Worm (Caenorhabditis elegans) whole organism, late embryonic: ENCODE data around the gene nhr-94.

ENCODE experiments used
- ceh-9 ChIP-seq: sonication (generic microtip); optimal IDR thresholded peaks from 2 replicates; lab custom pipeline; 2016; ENCODE audit warnings: mild to moderate bottlenecking, missing genetic modification characterization, inconsistent platforms, missing compliant biosample characterization
- hlh-30 ChIP-seq: sonication (generic microtip); optimal IDR thresholded peaks from 2 replicates; lab custom pipeline; 2017; ENCODE audit warnings: antibody characterized with exemption, missing genetic modification characterization, missing compliant biosample characterization; ENCODE audit not compliant: insufficient read depth
- odd-2 ChIP-seq: sonication (generic microtip); optimal IDR thresholded peaks from 2 replicates; lab custom pipeline; 2017; ENCODE audit warnings: antibody characterized with exemption, mild to moderate bottlenecking, missing genetic modification characterization, missing compliant biosample characterization
- pha-4 ChIP-seq: fragments of 150-350 bp; optimal IDR thresholded peaks from 2 replicates; lab custom pipeline; 2018; ENCODE audit warnings: missing biosample characterization, missing genetic modification reagents, missing genetic modification characterization
- tbx-7 ChIP-seq: sonication (generic microtip); optimal IDR thresholded peaks from 2 replicates; lab custom pipeline; 2016; ENCODE audit warnings: missing genotype, missing genetic modification characterization, missing compliant biosample characterization
- unc-42 ChIP-seq: sonication (generic microtip); optimal IDR thresholded peaks from 2 replicates; lab custom pipeline; 2016; ENCODE audit warnings: missing genotype, missing genetic modification characterization, missing compliant biosample characterization

DNA sequence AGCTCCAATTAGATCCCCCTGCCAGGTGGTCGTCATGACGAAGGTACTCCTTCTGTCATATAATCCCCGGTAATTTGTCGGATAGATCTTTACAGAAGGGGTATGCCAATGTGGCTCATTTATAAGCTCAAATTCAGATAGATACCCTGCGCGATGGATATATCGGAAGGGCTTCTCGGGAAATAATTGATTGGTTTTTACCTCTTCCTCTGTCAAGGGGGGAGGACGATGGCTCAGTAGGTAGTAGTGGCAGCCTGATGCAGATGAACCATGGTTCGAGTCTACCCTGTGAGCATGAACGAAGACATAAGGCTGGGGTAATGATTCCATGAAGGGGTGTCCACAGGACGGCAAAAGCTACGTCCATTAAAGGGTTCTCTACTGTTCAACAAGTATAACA is 39.0 kb downstream of the nhr-94 start:
- TF ChIP-seq hlh-30 (tag; lab: Kevin White, UChicago): no peak
- no peak for TF ChIP-seq pha-4
- no peak for TF ChIP-seq ceh-9 (tag; lab: Kevin White, UChicago)
- no peak for TF ChIP-seq unc-42 (tag; lab: Kevin White, UChicago)
- TF ChIP-seq tbx-7: no peak
- no peak for TF ChIP-seq odd-2 (tag; lab: Kevin White, UChicago)
